Worm (Caenorhabditis elegans): ENCODE measurements around the gene E02H9.7.

DNA sequence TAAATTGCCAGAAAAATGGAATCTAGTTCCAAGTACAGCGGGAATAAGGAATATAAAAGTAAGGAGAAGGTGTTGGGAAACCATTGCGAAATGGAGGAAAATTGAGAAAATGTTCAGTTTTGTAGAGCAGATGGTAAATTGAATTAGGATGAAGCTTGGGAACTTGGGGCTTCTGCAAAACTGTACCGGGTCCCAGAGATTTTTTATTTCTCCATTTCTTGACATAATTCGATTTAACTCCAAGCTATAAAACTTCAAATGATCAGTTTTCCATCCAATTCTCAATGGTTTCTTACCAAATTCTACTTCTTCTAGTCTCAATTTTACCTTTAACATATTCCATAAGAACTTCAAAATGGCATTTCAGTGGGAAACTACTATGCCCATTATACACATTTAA, 22.7 kb upstream of the E02H9.7 start, which contains the start of the genes E02H9.9 and E02H9.1:
- TF ChIP-seq sox-4 (tag; optimal IDR thresholded peaks at IDR 0.05) (no peak), C08G9.2 (tag; optimal IDR thresholded peaks at IDR 0.05) (no peak), sdc-2 (tag; optimal IDR thresholded peaks at IDR 0.05) (no peak), rnt-1 (tag; optimal IDR thresholded peaks at IDR 0.05) (no peak), fkh-6 (tag; optimal IDR thresholded peaks at IDR 0.05) (no peak), ceh-34 (tag; optimal IDR thresholded peaks at IDR 0.05) (no peak), pax-1 (tag; optimal IDR thresholded peaks at IDR 0.05) (no peak), ref-2 (tag; optimal IDR thresholded peaks at IDR 0.05) (no peak), nhr-11 (tag; optimal IDR thresholded peaks at IDR 0.05) (no peak)
